Fruit fly (Drosophila melanogaster) whole organism, embryonic: Measurements from ENCODE around the gene CG1622.

Experiments
- ATbp ChIP-seq: fragments of 200-800 bp; sonication (Bioruptor generic); optimal IDR thresholded peaks from 2 replicates; lab custom pipeline; 2017; ENCODE audit warnings: missing biosample characterization, mild to moderate bottlenecking, missing genetic modification characterization, missing genetic modification reagents
- Adf1 ChIP-seq: fragments of 200-800 bp; sonication (Bioruptor generic); IDR thresholded peaks from 2 replicates; pipeline ENCODE4 v1.3.6; 2022; ENCODE audit warnings: missing biosample characterization, missing genetic modification characterization
- B-H2 ChIP-seq: fragments of 200-800 bp; sonication (Bioruptor generic); optimal IDR thresholded peaks from 2 replicates; lab custom pipeline; 2018; ENCODE audit warnings: missing biosample characterization, mild to moderate bottlenecking, missing genetic modification characterization
- CG10209 ChIP-seq: fragments of 200-800 bp; sonication (Bioruptor generic); optimal IDR thresholded peaks from 3 replicates; lab custom pipeline; 2017; ENCODE audit warnings: missing biosample characterization, mild to moderate bottlenecking, missing genetic modification characterization, missing genetic modification reagents
- CG10959 ChIP-seq: fragments of 200-800 bp; sonication (Bioruptor generic); IDR thresholded peaks from 2 replicates; pipeline ENCODE4 v1.3.6; 2022; ENCODE audit warnings: missing biosample characterization, missing genetic modification characterization
- CG11085 ChIP-seq: fragments of 200-800 bp; sonication (Bioruptor generic); IDR thresholded peaks from 2 replicates; pipeline ENCODE4 v1.3.6; 2022; ENCODE audit warnings: missing biosample characterization, missing genetic modification characterization
- CG11560 ChIP-seq: fragments of 200-800 bp; sonication (Bioruptor generic); IDR thresholded peaks from 3 replicates; pipeline ENCODE4 v1.3.6; 2022; ENCODE audit warnings: missing biosample characterization, missing genetic modification characterization
- CG14441 ChIP-seq: fragments of 200-800 bp; sonication (Bioruptor generic); IDR thresholded peaks from 2 replicates; pipeline ENCODE4 v1.3.6; 2022; ENCODE audit warnings: missing biosample characterization, missing genetic modification characterization
- CG16813 ChIP-seq: fragments of 200-800 bp; sonication (Bioruptor generic); IDR thresholded peaks from 3 replicates; pipeline ENCODE4 v1.3.6; 2022; ENCODE audit warnings: missing biosample characterization, missing genetic modification characterization; ENCODE audit not compliant: partially characterized antibody
- CG18262 ChIP-seq: fragments of 200-800 bp; optimal IDR thresholded peaks from 3 replicates; lab custom pipeline; 2019; ENCODE audit warnings: missing biosample characterization, mild to moderate bottlenecking, missing genetic modification characterization, moderate library complexity
- CG18764 ChIP-seq: fragments of 200-800 bp; sonication (Bioruptor generic); optimal IDR thresholded peaks from 3 replicates; lab custom pipeline; 2016; ENCODE audit warnings: missing biosample characterization, missing genetic modification characterization
- CG2875 ChIP-seq: fragments of 200-800 bp; sonication (Bioruptor generic); optimal IDR thresholded peaks from 2 replicates; lab custom pipeline; 2017; ENCODE audit warnings: missing biosample characterization, mild to moderate bottlenecking, missing genetic modification characterization, missing genetic modification reagents
- CG3065 ChIP-seq: fragments of 200-800 bp; sonication (Bioruptor generic); optimal IDR thresholded peaks from 2 replicates; lab custom pipeline; 2016; ENCODE audit warnings: missing biosample characterization, missing genetic modification characterization
- CG34376 ChIP-seq: fragments of 200-800 bp; sonication (Bioruptor generic); optimal IDR thresholded peaks from 2 replicates; lab custom pipeline; 2018; ENCODE audit warnings: missing biosample characterization, mild to moderate bottlenecking, missing genetic modification characterization
- CG4328 ChIP-seq: fragments of 200-800 bp; sonication (Bioruptor generic); optimal IDR thresholded peaks from 3 replicates; lab custom pipeline; 2017; ENCODE audit warnings: missing biosample characterization, missing genetic modification reagents, missing genetic modification characterization
- CG4404 ChIP-seq: fragments of 200-800 bp; sonication (Bioruptor generic); IDR thresholded peaks from 2 replicates; pipeline ENCODE4 v1.3.6; 2022; ENCODE audit warnings: missing biosample characterization, missing genetic modification characterization
- CG4730 ChIP-seq: fragments of 200-800 bp; sonication (Bioruptor generic); IDR thresholded peaks from 2 replicates; pipeline ENCODE4 v1.3.6; 2022; ENCODE audit warnings: missing biosample characterization, missing genetic modification characterization
- CG4854 ChIP-seq: fragments of 200-800 bp; sonication (Bioruptor generic); optimal IDR thresholded peaks from 2 replicates; lab custom pipeline; 2016; ENCODE audit warnings: missing biosample characterization, missing genetic modification characterization, inconsistent platforms
- CG5180 ChIP-seq: fragments of 200-800 bp; sonication (Bioruptor generic); optimal IDR thresholded peaks from 3 replicates; lab custom pipeline; 2017; ENCODE audit warnings: missing biosample characterization, missing genetic modification characterization, mild to moderate bottlenecking, moderate library complexity, missing genetic modification reagents
- CG7839 ChIP-seq: fragments of 200-800 bp; sonication (Bioruptor generic); optimal IDR thresholded peaks from 3 replicates; lab custom pipeline; 2018; ENCODE audit warnings: missing biosample characterization, mild to moderate bottlenecking, missing genetic modification characterization, moderate library complexity
- CG9437 ChIP-seq: fragments of 200-800 bp; sonication (Bioruptor generic); optimal IDR thresholded peaks from 2 replicates; lab custom pipeline; 2018; ENCODE audit warnings: missing biosample characterization, mild to moderate bottlenecking, missing genetic modification characterization
- Chrac-16 ChIP-seq: fragments of 200-800 bp; sonication (Bioruptor generic); optimal IDR thresholded peaks from 3 replicates; lab custom pipeline; 2016; ENCODE audit warnings: missing biosample characterization, missing genetic modification characterization
- Doc2 ChIP-seq: fragments of 200-800 bp; sonication (Bioruptor generic); IDR thresholded peaks from 2 replicates; pipeline ENCODE4 v1.3.6; 2022; ENCODE audit warnings: missing biosample characterization, missing genetic modification characterization
- HLHmδ ChIP-seq: fragments of 200-800 bp; sonication (Bioruptor generic); optimal IDR thresholded peaks from 2 replicates; lab custom pipeline; 2018; ENCODE audit warnings: missing biosample characterization, mild to moderate bottlenecking, missing genetic modification characterization, moderate library complexity
- Hmr ChIP-seq: fragments of 200-800 bp; sonication (Bioruptor generic); optimal IDR thresholded peaks from 3 replicates; lab custom pipeline; 2017; ENCODE audit warnings: mild to moderate bottlenecking, missing biosample characterization, missing genetic modification reagents, missing genetic modification characterization
- Hr3 ChIP-seq: fragments of 200-800 bp; sonication (Bioruptor generic); optimal IDR thresholded peaks from 3 replicates; lab custom pipeline; 2016; ENCODE audit warnings: missing biosample characterization, missing genetic modification characterization
- Med ChIP-seq: fragments of 200-800 bp; sonication (Bioruptor generic); peaks from one replicate; lab custom pipeline; 2016; ENCODE audit warnings: missing biosample characterization, missing genetic modification characterization, mild to moderate bottlenecking, inconsistent platforms, moderate library complexity
- NC2α ChIP-seq: fragments of 200-800 bp; sonication (Bioruptor generic); optimal IDR thresholded peaks from 2 replicates; lab custom pipeline; 2016; ENCODE audit warnings: missing biosample characterization, missing genetic modification characterization
- Nf-YC ChIP-seq: fragments of 200-800 bp; optimal IDR thresholded peaks from 3 replicates; lab custom pipeline; 2019; ENCODE audit warnings: missing biosample characterization, mild to moderate bottlenecking, missing genetic modification characterization, moderate library complexity
- Pdp1 ChIP-seq, 2 experiments: fragments of 200-800 bp; sonication (Bioruptor generic); optimal IDR thresholded peaks; 3 replicates each; lab custom pipeline; 2016; ENCODE audit warnings: missing biosample characterization in 2 of 2, missing genetic modification characterization in 2 of 2, mild to moderate bottlenecking in 1 of 2, moderate library complexity in 1 of 2
- Scr ChIP-seq: fragments of 200-800 bp; sonication (Bioruptor generic); IDR thresholded peaks from 2 replicates; pipeline ENCODE4 v1.3.6; 2022; ENCODE audit warnings: missing biosample characterization, missing genetic modification characterization; ENCODE audit not compliant: partially characterized antibody
- abd-A ChIP-seq: fragments of 200-800 bp; sonication (Bioruptor generic); optimal IDR thresholded peaks from 3 replicates; lab custom pipeline; 2019; ENCODE audit warnings: missing biosample characterization, mild to moderate bottlenecking, missing genetic modification characterization, moderate library complexity
- crp ChIP-seq, 2 experiments: fragments of 200-800 bp; sonication (Bioruptor generic); optimal IDR thresholded peaks; 2 replicates in 1 of 2; 3 replicates in 1 of 2; lab custom pipeline; 2017; ENCODE audit warnings: missing biosample characterization in 2 of 2, missing genetic modification characterization in 2 of 2, mild to moderate bottlenecking in 1 of 2, moderate library complexity in 1 of 2
- fd3F ChIP-seq: fragments of 200-800 bp; sonication (Bioruptor generic); optimal IDR thresholded peaks from 2 replicates; lab custom pipeline; 2018; ENCODE audit warnings: missing biosample characterization, mild to moderate bottlenecking, missing genetic modification characterization, moderate library complexity
- gsb ChIP-seq: fragments of 200-800 bp; sonication (Bioruptor generic); IDR thresholded peaks from 2 replicates; pipeline ENCODE4 v1.3.6; 2022; ENCODE audit warnings: missing biosample characterization, missing genetic modification characterization
- mld ChIP-seq: fragments of 200-800 bp; sonication (Bioruptor generic); IDR thresholded peaks from 3 replicates; pipeline ENCODE4 v1.3.6; 2022; ENCODE audit warnings: missing biosample characterization, missing genetic modification characterization; ENCODE audit not compliant: partially characterized antibody
- prd ChIP-seq, 3 experiments: fragments of >200 bp in 2 of 3; fragments of 200-800 bp in 1 of 3; sonication (Bioruptor generic) in 1 of 3; optimal IDR thresholded peaks in 2 of 3; IDR thresholded peaks in 1 of 3; 2 replicates in 2 of 3; 3 replicates in 1 of 3; pipeline versions ENCODE4 v1.3.6 to Lab custom; 2017 to 2022; ENCODE audit warnings: missing biosample characterization in 1 of 3, missing genetic modification characterization in 1 of 3
- ranshi ChIP-seq: fragments of 200-800 bp; sonication (Bioruptor generic); IDR thresholded peaks from 2 replicates; pipeline ENCODE4 v1.3.6; 2022; ENCODE audit warnings: missing biosample characterization, missing genetic modification characterization
- scrt ChIP-seq: fragments of 200-800 bp; sonication (Bioruptor generic); optimal IDR thresholded peaks from 2 replicates; lab custom pipeline; 2018; ENCODE audit warnings: missing biosample characterization, mild to moderate bottlenecking, missing genetic modification characterization, moderate library complexity
- sens-2 ChIP-seq: fragments of 200-800 bp; sonication (Bioruptor generic); IDR thresholded peaks from 2 replicates; pipeline ENCODE4 v1.3.6; 2022; ENCODE audit warnings: missing biosample characterization, missing genetic modification characterization
- shn ChIP-seq: fragments of 200-800 bp; sonication (Bioruptor generic); optimal IDR thresholded peaks from 3 replicates; lab custom pipeline; 2016; ENCODE audit warnings: missing biosample characterization, missing genetic modification characterization
- sug ChIP-seq: fragments of 200-800 bp; optimal IDR thresholded peaks from 2 replicates; lab custom pipeline; 2019; ENCODE audit warnings: missing biosample characterization, mild to moderate bottlenecking, missing genetic modification characterization, moderate library complexity
- zfh2 ChIP-seq: fragments of 200-800 bp; sonication (Bioruptor generic); optimal IDR thresholded peaks from 2 replicates; lab custom pipeline; 2016; ENCODE audit warnings: missing biosample characterization, missing genetic modification characterization

CG1622 gene

DNA sequence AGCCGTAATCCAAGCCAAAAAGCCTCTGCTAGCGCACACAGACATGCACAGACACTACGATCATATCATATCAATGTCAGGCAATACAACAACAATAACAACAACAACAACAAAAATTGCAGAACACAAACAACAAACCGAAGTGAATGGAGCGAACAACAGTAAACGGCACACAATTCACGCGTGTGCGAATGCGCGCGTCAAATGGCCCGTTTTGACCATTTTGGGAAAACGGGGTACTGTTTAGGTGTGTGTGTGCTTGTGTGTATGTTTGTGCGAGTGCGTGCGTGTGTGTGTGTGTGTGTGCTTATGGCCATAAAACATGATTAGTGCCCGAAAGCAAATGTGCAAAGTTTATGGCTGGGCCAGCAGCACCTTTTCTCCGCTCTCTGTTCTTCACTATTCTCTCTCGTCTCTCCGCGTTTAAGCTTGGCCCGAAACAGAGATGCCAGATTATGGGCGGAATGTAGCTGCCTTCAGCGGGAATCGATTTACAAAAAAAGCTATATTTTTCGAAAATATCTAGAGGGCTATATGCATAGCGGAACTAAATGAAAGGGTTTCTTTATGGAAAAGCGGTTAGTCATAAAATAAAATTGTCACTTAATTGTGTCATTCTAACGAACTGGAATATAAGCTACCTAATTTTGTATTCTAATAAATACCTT is 4.1 kb downstream of the CG1622 start (continued):
- TF ChIP-seq ATbp (GFP tag; lab: Kevin White, UChicago), result no peak

DNA sequence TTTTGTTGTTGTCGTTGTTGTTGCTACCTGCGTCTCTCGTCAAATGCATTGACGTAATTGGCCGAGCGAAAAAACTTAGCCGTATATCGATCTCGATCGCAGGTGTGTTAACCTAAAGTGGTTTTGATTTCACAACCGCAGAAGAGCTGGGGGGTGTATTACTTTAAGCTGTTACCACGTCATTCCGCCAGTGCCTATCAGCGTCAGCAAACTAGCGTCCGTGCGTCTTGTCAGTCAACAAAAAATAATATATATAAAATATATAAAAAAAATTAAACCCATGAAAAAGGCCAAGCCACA is 5.4 kb downstream of the CG1622 start, which contains the start of gene CG1764:
Gene CG1764, minus strand, starts transcription at position 101 of the 300 bp plus-strand sequence.
- TF ChIP-seq CG3065 (GFP tag; lab: Kevin White, UChicago), result no peak
- peak; percentile 46 for TF ChIP-seq Med

DNA sequence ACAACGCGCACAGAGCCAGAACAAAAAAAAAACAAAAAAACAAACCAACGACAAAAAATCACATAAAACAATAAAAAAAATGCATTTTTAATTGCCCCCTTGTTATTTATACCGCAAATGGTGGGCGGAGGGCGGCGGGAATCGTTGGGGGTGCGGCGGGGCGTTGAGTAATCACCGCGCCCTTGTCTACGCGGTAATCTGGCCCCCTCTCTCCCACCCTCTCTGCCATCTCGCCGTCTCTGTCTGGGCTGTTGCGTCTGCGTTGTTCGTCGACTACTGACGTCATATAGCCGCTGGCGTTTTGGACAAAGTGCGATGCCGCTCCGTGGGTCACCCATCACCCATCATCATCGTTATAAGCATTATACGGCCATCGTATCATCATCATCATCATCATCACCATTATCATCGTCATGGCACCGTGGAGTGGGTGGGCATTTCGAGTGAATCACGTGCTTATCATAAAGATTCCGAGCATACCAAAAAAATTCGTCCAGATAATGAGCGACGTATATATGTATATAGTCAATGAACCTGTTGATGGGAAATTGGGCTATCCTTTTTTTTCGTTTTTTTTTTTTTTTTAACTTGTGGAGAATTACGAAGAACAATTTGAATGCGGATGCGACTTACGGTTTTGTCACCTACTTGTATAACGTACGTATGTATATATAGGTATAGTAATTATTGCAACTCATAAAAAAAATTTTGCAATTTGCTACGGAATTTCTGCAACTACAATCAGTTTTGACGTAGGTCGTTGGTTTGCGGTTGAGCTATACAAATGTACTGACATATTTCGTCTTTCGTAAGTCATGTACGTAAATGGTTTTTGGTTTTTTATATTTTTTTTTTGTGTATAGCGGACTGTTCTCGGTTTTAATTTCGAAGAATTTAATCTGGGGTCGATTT is 6.0 kb downstream of the CG1622 start:
- no peak for TF ChIP-seq Doc2 (GFP tag; lab: Robert Waterston, UW)
- TF ChIP-seq ranshi, result no peak
- no peak for TF ChIP-seq Scr (GFP tag; lab: Robert Waterston, UW)
- TF ChIP-seq CG10209 (GFP tag; lab: Kevin White, UChicago), result no peak
- TF ChIP-seq Chrac-16, result no peak
- TF ChIP-seq CG4328, result no peak
- peak; percentile 73 for TF ChIP-seq Adf1 (GFP tag; lab: Robert Waterston, UW)
- no peak for TF ChIP-seq NC2α
- peak; percentile 63 for TF ChIP-seq abd-A (tag; lab: Kevin White, UChicago)
- TF ChIP-seq fd3F (GFP tag; lab: Kevin White, UChicago), result no peak
- TF ChIP-seq CG7839 (tag; lab: Kevin White, UChicago), result no peak
- TF ChIP-seq CG2875 (GFP tag; lab: Kevin White, UChicago), result no peak
- TF ChIP-seq CG18262 (tag; lab: Kevin White, UChicago), result no peak
- no peak for TF ChIP-seq CG4730 (GFP tag; lab: Robert Waterston, UW)
- no peak for TF ChIP-seq CG11560 (tag; lab: Robert Waterston, UW)
- peak; percentile 2 for TF ChIP-seq shn
- TF ChIP-seq CG11085, result no peak
- no peak for TF ChIP-seq CG16813 (GFP tag; lab: Robert Waterston, UW)
- TF ChIP-seq CG18764 (GFP tag; lab: Kevin White, UChicago), result no peak
- no peak for TF ChIP-seq scrt (GFP tag; lab: Kevin White, UChicago)
- TF ChIP-seq CG14441 (GFP tag; lab: Robert Waterston, UW), result no peak
- no peak for TF ChIP-seq CG10959 (GFP tag; lab: Robert Waterston, UW)
- peak; percentile 84 for TF ChIP-seq sug (tag; lab: Kevin White, UChicago)
- no peak for TF ChIP-seq CG9437
- no peak for TF ChIP-seq crp (GFP tag; optimal IDR thresholded peaks at IDR 0.05; lab: Kevin White, UChicago)
- no peak for TF ChIP-seq gsb (GFP tag; lab: Robert Waterston, UW)
- no peak for TF ChIP-seq CG5180 (GFP tag; lab: Kevin White, UChicago)
- no peak for TF ChIP-seq prd (optimal IDR thresholded peaks at IDR 0.05; lab: Kevin White, UChicago)
- TF ChIP-seq prd (GFP tag; IDR thresholded peaks at IDR 0.05; lab: Robert Waterston, UW), result no peak
- peak; percentile 34 for TF ChIP-seq CG34376
- TF ChIP-seq B-H2 (GFP tag; lab: Kevin White, UChicago), result no peak
- TF ChIP-seq Hr3 (GFP tag; lab: Kevin White, UChicago), result no peak
- no peak for TF ChIP-seq sens-2 (GFP tag; lab: Robert Waterston, UW)
- TF ChIP-seq mld (GFP tag; lab: Robert Waterston, UW), result no peak
- TF ChIP-seq HLHmδ (GFP tag; lab: Kevin White, UChicago), result no peak
- TF ChIP-seq Pdp1 (GFP tag; optimal IDR thresholded peaks at IDR 0.05; lab: Kevin White, UChicago), result peak in 1 of 2 experiments; percentile 73
- no peak for TF ChIP-seq CG4854 (GFP tag; lab: Kevin White, UChicago)
- TF ChIP-seq Nf-YC (tag; lab: Kevin White, UChicago), result no peak
- no peak for TF ChIP-seq CG4404 (GFP tag; lab: Robert Waterston, UW)
- no peak for TF ChIP-seq Hmr
- no peak for TF ChIP-seq zfh2 (GFP tag; lab: Kevin White, UChicago)
